Fruit fly (Drosophila melanogaster) whole organism, embryonic: ENCODE measurements around the gene CG13239.
A peak's percentile ranks its signal among the peaks of the same experiment; 100 is the strongest.

Source experiments
- ATbp ChIP-seq: fragments of 200-800 bp; sonication (Bioruptor generic); optimal IDR thresholded peaks from 2 replicates; lab custom pipeline; 2017; ENCODE audit warnings: missing biosample characterization, mild to moderate bottlenecking, missing genetic modification characterization, missing genetic modification reagents
- C15 ChIP-seq: fragments of 200-800 bp; sonication (Bioruptor generic); IDR thresholded peaks from 3 replicates; pipeline ENCODE4 v1.3.6; 2022; ENCODE audit warnings: missing biosample characterization, missing genetic modification characterization
- CG10366 ChIP-seq: fragments of 200-800 bp; sonication (Bioruptor generic); IDR thresholded peaks from 2 replicates; pipeline ENCODE4 v1.3.6; 2022; ENCODE audit warnings: missing biosample characterization, missing genetic modification characterization
- CG11696 ChIP-seq: fragments of 200-800 bp; sonication (Bioruptor generic); IDR thresholded peaks from 2 replicates; pipeline ENCODE4 v1.3.6; 2022; ENCODE audit warnings: missing biosample characterization, missing genetic modification characterization
- CG11723 ChIP-seq: fragments of 200-800 bp; sonication (Bioruptor generic); optimal IDR thresholded peaks from 2 replicates; lab custom pipeline; 2017; ENCODE audit warnings: missing biosample characterization, mild to moderate bottlenecking, missing genetic modification characterization
- CG12219 ChIP-seq: fragments of 200-800 bp; sonication (Bioruptor generic); optimal IDR thresholded peaks from 3 replicates; lab custom pipeline; 2018; ENCODE audit warnings: missing biosample characterization, mild to moderate bottlenecking, missing genetic modification characterization
- CG14014 ChIP-seq: fragments of 200-800 bp; sonication (Bioruptor generic); IDR thresholded peaks from 2 replicates; pipeline ENCODE4 v1.3.6; 2022; ENCODE audit warnings: missing biosample characterization, missing genetic modification characterization
- CG1792 ChIP-seq: fragments of 200-800 bp; sonication (Bioruptor generic); optimal IDR thresholded peaks from 2 replicates; lab custom pipeline; 2016; ENCODE audit warnings: missing biosample characterization, missing genetic modification characterization
- CG1832 ChIP-seq: fragments of 200-800 bp; sonication (Bioruptor generic); optimal IDR thresholded peaks from 2 replicates; lab custom pipeline; 2017; ENCODE audit warnings: missing biosample characterization, mild to moderate bottlenecking, missing genetic modification characterization, inconsistent platforms
- CG4404 ChIP-seq: fragments of 200-800 bp; sonication (Bioruptor generic); IDR thresholded peaks from 2 replicates; pipeline ENCODE4 v1.3.6; 2022; ENCODE audit warnings: missing biosample characterization, missing genetic modification characterization
- CG5245 ChIP-seq: fragments of 200-800 bp; sonication (Bioruptor generic); optimal IDR thresholded peaks from 3 replicates; lab custom pipeline; 2016; ENCODE audit warnings: missing biosample characterization, missing genetic modification characterization
- CG6254 ChIP-seq: fragments of 200-800 bp; sonication (Bioruptor generic); optimal IDR thresholded peaks from 3 replicates; lab custom pipeline; 2017; ENCODE audit warnings: mild to moderate bottlenecking, missing biosample characterization, missing genetic modification reagents, missing genetic modification characterization
- CG6689 ChIP-seq: fragments of 200-800 bp; sonication (Bioruptor generic); IDR thresholded peaks from 2 replicates; pipeline ENCODE4 v1.3.6; 2022; ENCODE audit warnings: missing biosample characterization, missing genetic modification characterization
- CG8281 ChIP-seq: fragments of 200-800 bp; sonication (Bioruptor generic); optimal IDR thresholded peaks from 2 replicates; lab custom pipeline; 2018; ENCODE audit warnings: missing biosample characterization, mild to moderate bottlenecking, missing genetic modification characterization, moderate library complexity
- CG8478 ChIP-seq: fragments of >200 bp; optimal IDR thresholded peaks from 2 replicates; lab custom pipeline; 2018
- CG8944 ChIP-seq: fragments of 200-800 bp; sonication (Bioruptor generic); optimal IDR thresholded peaks from 3 replicates; lab custom pipeline; 2016; ENCODE audit warnings: missing biosample characterization, missing genetic modification characterization
- D ChIP-seq, 2 experiments: fragments of 200-800 bp in 1 of 2; fragments of >200 bp in 1 of 2; sonication (Bioruptor generic) in 1 of 2; optimal IDR thresholded peaks; 2 replicates in 1 of 2; 3 replicates in 1 of 2; lab custom pipeline; 2017; ENCODE audit warnings: mild to moderate bottlenecking in 1 of 2, missing biosample characterization in 1 of 2, missing genetic modification characterization in 1 of 2, missing genetic modification reagents in 1 of 2
- Dad ChIP-seq: fragments of 200-800 bp; sonication (Bioruptor generic); optimal IDR thresholded peaks from 3 replicates; lab custom pipeline; 2016; ENCODE audit warnings: missing biosample characterization, missing genetic modification characterization
- HLH3B ChIP-seq: fragments of 200-800 bp; sonication (Bioruptor generic); IDR thresholded peaks from 2 replicates; pipeline ENCODE4 v1.3.6; 2022; ENCODE audit warnings: missing biosample characterization, missing genetic modification characterization
- Hey ChIP-seq: fragments of 200-800 bp; sonication (Bioruptor generic); optimal IDR thresholded peaks from 3 replicates; lab custom pipeline; 2018; ENCODE audit warnings: missing biosample characterization, mild to moderate bottlenecking, missing genetic modification characterization
- NfI ChIP-seq: fragments of 200-800 bp; sonication (Bioruptor generic); optimal IDR thresholded peaks from 3 replicates; lab custom pipeline; 2018; ENCODE audit warnings: missing biosample characterization, mild to moderate bottlenecking, missing genetic modification characterization, moderate library complexity
- Pdp1 ChIP-seq, 2 experiments: fragments of 200-800 bp; sonication (Bioruptor generic); optimal IDR thresholded peaks; 3 replicates each; lab custom pipeline; 2016; ENCODE audit warnings: missing biosample characterization in 2 of 2, missing genetic modification characterization in 2 of 2, mild to moderate bottlenecking in 1 of 2, moderate library complexity in 1 of 2
- Poxn ChIP-seq: fragments of 200-800 bp; sonication (Bioruptor generic); IDR thresholded peaks from 2 replicates; pipeline ENCODE4 v1.3.6; 2022; ENCODE audit warnings: missing biosample characterization, missing genetic modification characterization
- Spps ChIP-seq: fragments of 200-800 bp; sonication (Bioruptor generic); optimal IDR thresholded peaks from 2 replicates; lab custom pipeline; 2018; ENCODE audit warnings: missing biosample characterization, mild to moderate bottlenecking, missing genetic modification characterization
- Xbp1 ChIP-seq: fragments of 200-800 bp; sonication (Bioruptor generic); optimal IDR thresholded peaks from 3 replicates; lab custom pipeline; 2016; ENCODE audit warnings: missing biosample characterization, mild to moderate bottlenecking, missing genetic modification characterization
- ac ChIP-seq: fragments of 200-800 bp; sonication (Bioruptor generic); optimal IDR thresholded peaks from 3 replicates; lab custom pipeline; 2017; ENCODE audit warnings: missing biosample characterization, mild to moderate bottlenecking, missing genetic modification characterization
- ato ChIP-seq: fragments of 200-800 bp; sonication (Bioruptor generic); IDR thresholded peaks from 2 replicates; pipeline ENCODE4 v1.3.6; 2022; ENCODE audit warnings: missing biosample characterization, missing genetic modification characterization; ENCODE audit not compliant: partially characterized antibody
- bbx ChIP-seq: fragments of 200-800 bp; sonication (Bioruptor generic); IDR thresholded peaks from 2 replicates; pipeline ENCODE4 v1.3.6; 2022; ENCODE audit warnings: missing biosample characterization, missing genetic modification characterization; ENCODE audit not compliant: partially characterized antibody
- cato ChIP-seq: fragments of 200-800 bp; sonication (Bioruptor generic); optimal IDR thresholded peaks from 2 replicates; lab custom pipeline; 2016; ENCODE audit warnings: missing biosample characterization, missing genetic modification characterization, borderline replicate concordance
- dmrt11E ChIP-seq: fragments of 200-800 bp; sonication (Bioruptor generic); optimal IDR thresholded peaks from 3 replicates; lab custom pipeline; 2018; ENCODE audit warnings: missing biosample characterization, mild to moderate bottlenecking, missing genetic modification characterization, moderate library complexity
- gsb-n ChIP-seq: fragments of 200-800 bp; sonication (Bioruptor generic); optimal IDR thresholded peaks from 3 replicates; lab custom pipeline; 2018; ENCODE audit warnings: missing biosample characterization, mild to moderate bottlenecking, missing genetic modification characterization
- hb ChIP-seq: fragments of 200-800 bp; sonication (Bioruptor generic); IDR thresholded peaks from 3 replicates; pipeline ENCODE4 v1.3.6; 2022; ENCODE audit warnings: missing biosample characterization, missing genetic modification characterization; ENCODE audit not compliant: partially characterized antibody
- jigr1 ChIP-seq: fragments of 200-800 bp; sonication (Bioruptor generic); IDR thresholded peaks from 3 replicates; pipeline ENCODE4 v1.3.6; 2022; ENCODE audit warnings: missing biosample characterization, missing genetic modification characterization
- onecut ChIP-seq: fragments of 200-800 bp; sonication (Bioruptor generic); IDR thresholded peaks from 2 replicates; pipeline ENCODE4 v1.3.6; 2022; ENCODE audit warnings: missing biosample characterization, missing genetic modification characterization
- pb ChIP-seq: fragments of 200-800 bp; sonication (Bioruptor generic); optimal IDR thresholded peaks from 3 replicates; lab custom pipeline; 2016; ENCODE audit warnings: missing biosample characterization, missing genetic modification characterization
- prd ChIP-seq, 3 experiments: fragments of >200 bp in 2 of 3; fragments of 200-800 bp in 1 of 3; sonication (Bioruptor generic) in 1 of 3; optimal IDR thresholded peaks in 2 of 3; IDR thresholded peaks in 1 of 3; 2 replicates in 2 of 3; 3 replicates in 1 of 3; pipeline versions ENCODE4 v1.3.6 to Lab custom; 2017 to 2022; ENCODE audit warnings: missing biosample characterization in 1 of 3, missing genetic modification characterization in 1 of 3
- ranshi ChIP-seq: fragments of 200-800 bp; sonication (Bioruptor generic); IDR thresholded peaks from 2 replicates; pipeline ENCODE4 v1.3.6; 2022; ENCODE audit warnings: missing biosample characterization, missing genetic modification characterization
- ro ChIP-seq: fragments of 200-800 bp; sonication (Bioruptor generic); IDR thresholded peaks from 2 replicates; pipeline ENCODE4 v1.3.6; 2022; ENCODE audit warnings: missing biosample characterization, missing genetic modification characterization
- salm ChIP-seq: fragments of 200-800 bp; sonication (Bioruptor generic); optimal IDR thresholded peaks from 2 replicates; lab custom pipeline; 2018; ENCODE audit warnings: missing biosample characterization, mild to moderate bottlenecking, missing genetic modification characterization
- schlank ChIP-seq: fragments of 200-800 bp; sonication (Bioruptor generic); optimal IDR thresholded peaks from 2 replicates; lab custom pipeline; 2018; ENCODE audit warnings: missing biosample characterization, mild to moderate bottlenecking, missing genetic modification characterization
- sima ChIP-seq: fragments of 200-800 bp; sonication (Bioruptor generic); optimal IDR thresholded peaks from 2 replicates; lab custom pipeline; 2016; ENCODE audit warnings: missing biosample characterization, missing genetic modification characterization
- sob ChIP-seq: fragments of 200-800 bp; sonication (Bioruptor generic); IDR thresholded peaks from 2 replicates; pipeline ENCODE4 v1.3.6; 2022; ENCODE audit warnings: missing biosample characterization, missing genetic modification characterization
- stwl ChIP-seq: fragments of 200-800 bp; sonication (Bioruptor generic); optimal IDR thresholded peaks from 3 replicates; lab custom pipeline; 2018; ENCODE audit warnings: missing biosample characterization, mild to moderate bottlenecking, missing genetic modification characterization, moderate library complexity
- tna ChIP-seq: fragments of 200-800 bp; sonication (Bioruptor generic); IDR thresholded peaks from 2 replicates; pipeline ENCODE4 v1.3.6; 2022; ENCODE audit warnings: missing biosample characterization, missing genetic modification characterization; ENCODE audit not compliant: partially characterized antibody
- toy ChIP-seq: fragments of 200-800 bp; sonication (Bioruptor generic); IDR thresholded peaks from 2 replicates; pipeline ENCODE4 v1.3.6; 2022; ENCODE audit warnings: missing biosample characterization, missing genetic modification characterization
- zen2 ChIP-seq: fragments of 200-800 bp; sonication (Bioruptor generic); IDR thresholded peaks from 3 replicates; pipeline ENCODE4 v1.3.6; 2022; ENCODE audit warnings: missing biosample characterization, missing genetic modification characterization; ENCODE audit not compliant: partially characterized antibody
- zf30C ChIP-seq: fragments of 200-800 bp; sonication (Bioruptor generic); optimal IDR thresholded peaks from 3 replicates; lab custom pipeline; 2018; ENCODE audit warnings: missing biosample characterization, mild to moderate bottlenecking, missing genetic modification characterization
- zfh1 ChIP-seq: fragments of 200-800 bp; sonication (Bioruptor generic); IDR thresholded peaks from 3 replicates; pipeline ENCODE4 v1.3.6; 2022; ENCODE audit warnings: missing biosample characterization, missing genetic modification characterization

The CG13239 gene

dm6 chr3L:22878723-22879343 lies 18.2 kb downstream of the CG13239 start, which contains the start of the genes Chro and Ssl1 (continued):
- TF ChIP-seq cato (peak; percentile 100), zfh1 (GFP tag; lab: Robert Waterston, UW) (peak; percentile 100), dmrt11E (tag; lab: Kevin White, UChicago) (peak; percentile 100), Poxn (GFP tag; lab: Robert Waterston, UW) (peak; percentile 99), CG11723 (peak; percentile 100), prd (optimal IDR thresholded peaks at IDR 0.05; lab: Kevin White, UChicago) (no peak), prd (GFP tag; IDR thresholded peaks at IDR 0.05; lab: Robert Waterston, UW) (peak; percentile 100), CG1792 (GFP tag; lab: Kevin White, UChicago) (peak; percentile 100), CG14014 (GFP tag; lab: Robert Waterston, UW) (peak; percentile 100), CG6689 (GFP tag; lab: Robert Waterston, UW) (peak; percentile 100), ro (GFP tag; lab: Robert Waterston, UW) (peak; percentile 100), CG1832 (GFP tag; lab: Kevin White, UChicago) (peak; percentile 31), zen2 (GFP tag; lab: Robert Waterston, UW) (no peak), Spps (tag; lab: Kevin White, UChicago) (peak; percentile 100), C15 (GFP tag; lab: Robert Waterston, UW) (peak; percentile 100), ATbp (GFP tag; lab: Kevin White, UChicago) (peak; percentile 100), NfI (GFP tag; lab: Kevin White, UChicago) (peak; percentile 100), CG8281 (tag; lab: Kevin White, UChicago) (peak; percentile 96), ato (GFP tag; lab: Robert Waterston, UW) (no peak), bbx (no peak), hb (GFP tag; lab: Robert Waterston, UW) (no peak), Pdp1 (GFP tag; optimal IDR thresholded peaks at IDR 0.05; lab: Kevin White, UChicago) (peak; percentile 100), sima (GFP tag; lab: Kevin White, UChicago) (peak; percentile 100), CG6254 (GFP tag; lab: Kevin White, UChicago) (peak; percentile 98), D (optimal IDR thresholded peaks at IDR 0.05; lab: Kevin White, UChicago) (no peak), D (GFP tag; optimal IDR thresholded peaks at IDR 0.05; lab: Kevin White, UChicago) (peak; percentile 100), CG11696 (peak; percentile 97), ac (peak; percentile 100), Hey (peak; percentile 98), pb (peak; percentile 100), gsb-n (tag; lab: Kevin White, UChicago) (peak; percentile 100), CG4404 (GFP tag; lab: Robert Waterston, UW) (peak; percentile 100), CG10366 (GFP tag; lab: Robert Waterston, UW) (peak; percentile 100), HLH3B (GFP tag; lab: Robert Waterston, UW) (peak; percentile 100), toy (peak; percentile 99), schlank (tag; lab: Kevin White, UChicago) (peak; percentile 99), Dad (peak; percentile 100), sob (GFP tag; lab: Robert Waterston, UW) (peak; percentile 100), jigr1 (GFP tag; lab: Robert Waterston, UW) (peak; percentile 100), ranshi (peak; percentile 100), CG12219 (GFP tag; lab: Kevin White, UChicago) (peak; percentile 100), zf30C (GFP tag; lab: Kevin White, UChicago) (peak; percentile 58), onecut (peak; percentile 99), Xbp1 (peak; percentile 100), CG5245 (GFP tag; lab: Kevin White, UChicago) (peak; percentile 100), salm (tag; lab: Kevin White, UChicago) (peak; percentile 100), tna (0 out of 2 replicates have a peak, but pooled peaks have one; percentile 44), CG8478 (lab: Kevin White, UChicago) (no peak), stwl (tag; lab: Kevin White, UChicago) (peak; percentile 92), CG8944 (peak; percentile 100)
